Worm (Caenorhabditis elegans) whole organism, mixed stage, embryonic: ENCODE results near the gene Y56A3A.6.

Experiments used
- M03D4.4 ChIP-seq: sonication (generic microtip); optimal IDR thresholded peaks from 2 replicates; lab custom pipeline; 2017; ENCODE audit warnings: mild to moderate bottlenecking, missing genetic modification characterization, missing compliant biosample characterization
- bed-3 ChIP-seq: fragments of 200-800 bp; sonication (Bioruptor generic); optimal IDR thresholded peaks from 3 replicates; lab custom pipeline; 2018; ENCODE audit warnings: mild to moderate bottlenecking, missing genetic modification characterization, moderate library complexity, missing compliant biosample characterization
- blmp-1 ChIP-seq: fragments of 150-350 bp; optimal IDR thresholded peaks from 2 replicates; lab custom pipeline; 2014; ENCODE audit warnings: missing biosample characterization, missing genetic modification characterization
- ceh-43 ChIP-seq: fragments of 200-800 bp; sonication (Bioruptor generic); optimal IDR thresholded peaks from 2 replicates; lab custom pipeline; 2018; ENCODE audit warnings: mild to moderate bottlenecking, missing genetic modification characterization, moderate library complexity, missing compliant biosample characterization
- ceh-83 ChIP-seq: fragments of 200-800 bp; sonication (Bioruptor generic); optimal IDR thresholded peaks from 2 replicates; lab custom pipeline; 2018; ENCODE audit warnings: mild to moderate bottlenecking, missing genetic modification characterization, missing compliant biosample characterization
- ces-1 ChIP-seq: fragments of 150-350 bp; optimal IDR thresholded peaks from 2 replicates; lab custom pipeline; 2014; ENCODE audit warnings: missing biosample characterization, missing genetic modification reagents, missing genetic modification characterization
- drap-1 ChIP-seq: fragments of 200-800 bp; sonication (Bioruptor generic); optimal IDR thresholded peaks from 3 replicates; lab custom pipeline; 2018; ENCODE audit warnings: mild to moderate bottlenecking, missing genetic modification characterization, missing compliant biosample characterization
- elt-1 ChIP-seq: sonication (generic microtip); optimal IDR thresholded peaks from 2 replicates; lab custom pipeline; 2017; ENCODE audit warnings: missing genetic modification characterization, mild to moderate bottlenecking, missing compliant biosample characterization, antibody characterized with exemption, moderate library complexity, borderline replicate concordance; ENCODE audit not compliant: insufficient read depth
- elt-3 ChIP-seq: fragments of 150-350 bp; optimal IDR thresholded peaks from 2 replicates; lab custom pipeline; 2014; ENCODE audit warnings: missing biosample characterization, missing genetic modification characterization
- ham-2 ChIP-seq: fragments of 200-800 bp; sonication (Bioruptor generic); optimal IDR thresholded peaks from 2 replicates; lab custom pipeline; 2018; ENCODE audit warnings: mild to moderate bottlenecking, missing genetic modification characterization, missing compliant biosample characterization
- hlh-1 ChIP-seq: fragments of 150-350 bp; optimal IDR thresholded peaks from 2 replicates; lab custom pipeline; 2014; ENCODE audit warnings: missing biosample characterization, missing genetic modification reagents, missing genetic modification characterization
- lin-13 ChIP-seq: fragments of 150-350 bp; optimal IDR thresholded peaks from 2 replicates; lab custom pipeline; 2014; ENCODE audit warnings: missing biosample characterization, missing genetic modification characterization
- lin-32 ChIP-seq: fragments of 200-800 bp; sonication (Bioruptor generic); optimal IDR thresholded peaks from 2 replicates; lab custom pipeline; 2018; ENCODE audit warnings: mild to moderate bottlenecking, missing genetic modification characterization, missing compliant biosample characterization
- lsy-2 ChIP-seq: fragments of 150-350 bp; optimal IDR thresholded peaks from 2 replicates; lab custom pipeline; 2014; ENCODE audit warnings: missing biosample characterization, missing genetic modification characterization
- mab-5 ChIP-seq: fragments of 150-350 bp; optimal IDR thresholded peaks from 2 replicates; lab custom pipeline; 2014; ENCODE audit warnings: missing biosample characterization, missing genetic modification characterization
- mep-1 ChIP-seq: fragments of 150-350 bp; optimal IDR thresholded peaks from 2 replicates; lab custom pipeline; 2017; ENCODE audit warnings: missing biosample characterization, missing genetic modification reagents, missing genetic modification characterization, inconsistent platforms
- mls-2 ChIP-seq: sonication (generic microtip); optimal IDR thresholded peaks from 2 replicates; lab custom pipeline; 2016; ENCODE audit warnings: mild to moderate bottlenecking, missing genetic modification characterization, moderate library complexity, missing compliant biosample characterization
- nhr-2 ChIP-seq: fragments of 150-350 bp; optimal IDR thresholded peaks from 2 replicates; lab custom pipeline; 2014; ENCODE audit warnings: missing biosample characterization, missing genetic modification characterization
- nhr-237 ChIP-seq: fragments of 150-350 bp; optimal IDR thresholded peaks from 2 replicates; lab custom pipeline; 2014; ENCODE audit warnings: missing biosample characterization, missing genetic modification characterization
- nhr-28 ChIP-seq: fragments of 150-350 bp; optimal IDR thresholded peaks from 2 replicates; lab custom pipeline; 2014; ENCODE audit warnings: missing biosample characterization, missing genetic modification characterization
- nhr-76 ChIP-seq: sonication (generic microtip); optimal IDR thresholded peaks from 2 replicates; lab custom pipeline; 2017; ENCODE audit warnings: missing biosample characterization, missing genetic modification characterization
- pha-4 ChIP-seq: fragments of 150-350 bp; optimal IDR thresholded peaks from 2 replicates; lab custom pipeline; 2018; ENCODE audit warnings: missing biosample characterization, missing genetic modification reagents, missing genetic modification characterization
- sem-2 ChIP-seq: fragments of 200-800 bp; sonication (Bioruptor generic); optimal IDR thresholded peaks from 2 replicates; lab custom pipeline; 2018; ENCODE audit warnings: mild to moderate bottlenecking, missing genetic modification characterization, missing compliant biosample characterization
- snpc-4 ChIP-seq: fragments of 150-350 bp; optimal IDR thresholded peaks from 2 replicates; lab custom pipeline; 2014; ENCODE audit warnings: missing biosample characterization, missing genetic modification characterization
- sptf-1 ChIP-seq: sonication (generic microtip); optimal IDR thresholded peaks from 2 replicates; lab custom pipeline; 2017; ENCODE audit warnings: mild to moderate bottlenecking, missing genetic modification characterization, moderate library complexity, missing compliant biosample characterization
- tbx-8 ChIP-seq: fragments of 200-800 bp; sonication (Bioruptor generic); optimal IDR thresholded peaks from 2 replicates; lab custom pipeline; 2018; ENCODE audit warnings: mild to moderate bottlenecking, missing genetic modification characterization, moderate library complexity, missing compliant biosample characterization
- unc-120 ChIP-seq: sonication (generic microtip); optimal IDR thresholded peaks from 2 replicates; lab custom pipeline; 2017; ENCODE audit warnings: missing genetic modification characterization, missing compliant biosample characterization; ENCODE audit not compliant: poor library complexity, severe bottlenecking
- unc-62 ChIP-seq: fragments of 150-350 bp; optimal IDR thresholded peaks from 2 replicates; lab custom pipeline; 2014; ENCODE audit warnings: missing biosample characterization, missing genetic modification reagents, missing genetic modification characterization
- zip-8 ChIP-seq: fragments of 150-350 bp; optimal IDR thresholded peaks from 2 replicates; lab custom pipeline; 2014; ENCODE audit warnings: missing biosample characterization, missing genetic modification characterization

Gene Y56A3A.6

ce11 chrIII:11847658-11848202 is 30.9 kb downstream of the Y56A3A.6 start, which contains the start of gene mif-1:
mif-1 (plus strand) TSS chrIII:11848152.
- no peak for TF ChIP-seq ceh-83 (GFP tag; lab: Kevin White, UChicago)
- no peak for TF ChIP-seq ceh-43 (GFP tag; lab: Kevin White, UChicago)
- TF ChIP-seq M03D4.4, result no peak
- no peak for TF ChIP-seq bed-3 (GFP tag; lab: Kevin White, UChicago)
- no peak for TF ChIP-seq lin-32 (GFP tag; lab: Kevin White, UChicago)
- TF ChIP-seq lsy-2 (tag; lab: Kevin White, UChicago), result peak; percentile 96
- TF ChIP-seq mab-5, result no peak
- no peak for TF ChIP-seq nhr-2 (tag; lab: Kevin White, UChicago)

- TF ChIP-seq unc-62 (no peak), ces-1 (GFP tag; lab: Kevin White, UChicago) (peak; percentile 26)
Measured at ce11 chrIII:11847014-11847413, 31.6 kb downstream of the Y56A3A.6 start.

ce11 chrIII:11846365-11846764 is 32.2 kb downstream of the Y56A3A.6 start, which contains the start of gene ntl-3:
ntl-3 (minus strand) TSS chrIII:11846465.
- TF ChIP-seq ham-2 (no peak), elt-3 (no peak), zip-8 (tag; lab: Kevin White, UChicago) (no peak)

ce11 chrIII:11843007-11843406 is 35.6 kb downstream of the Y56A3A.6 start:
- TF ChIP-seq nhr-76 (no peak), unc-120 (tag; lab: Kevin White, UChicago) (no peak), pha-4 (tag; lab: Kevin White, UChicago) (no peak), unc-62 (no peak), lin-32 (GFP tag; lab: Kevin White, UChicago) (no peak), tbx-8 (no peak), nhr-237 (no peak), mep-1 (tag; lab: Kevin White, UChicago) (no peak)

ce11 chrIII:11841728-11842127 is 36.9 kb downstream of the Y56A3A.6 start:
- no peak for TF ChIP-seq snpc-4 (tag; lab: Kevin White, UChicago)
- TF ChIP-seq M03D4.4, result no peak
- TF ChIP-seq elt-3, result no peak
- no peak for TF ChIP-seq unc-62
- no peak for TF ChIP-seq ceh-43 (GFP tag; lab: Kevin White, UChicago)
- no peak for TF ChIP-seq ceh-83 (GFP tag; lab: Kevin White, UChicago)
- TF ChIP-seq sptf-1 (tag; lab: Kevin White, UChicago), result no peak
- TF ChIP-seq drap-1 (GFP tag; lab: Kevin White, UChicago), result no peak
- no peak for TF ChIP-seq mls-2 (tag; lab: Kevin White, UChicago)
- no peak for TF ChIP-seq mep-1 (tag; lab: Kevin White, UChicago)
- TF ChIP-seq blmp-1 (tag; lab: Kevin White, UChicago), result no peak
- TF ChIP-seq nhr-28, result no peak
- TF ChIP-seq hlh-1 (tag; lab: Kevin White, UChicago), result no peak

- no peak for TF ChIP-seq ham-2
- no peak for TF ChIP-seq snpc-4 (tag; lab: Kevin White, UChicago)
- TF ChIP-seq zip-8 (tag; lab: Kevin White, UChicago), result no peak
- TF ChIP-seq M03D4.4, result no peak
- no peak for TF ChIP-seq blmp-1 (tag; lab: Kevin White, UChicago)
- no peak for TF ChIP-seq unc-120 (tag; lab: Kevin White, UChicago)
- TF ChIP-seq drap-1 (GFP tag; lab: Kevin White, UChicago), result no peak
- no peak for TF ChIP-seq pha-4 (tag; lab: Kevin White, UChicago)
- no peak for TF ChIP-seq lin-13 (tag; lab: Kevin White, UChicago)
- no peak for TF ChIP-seq mab-5
- TF ChIP-seq elt-1, result no peak
- no peak for TF ChIP-seq sem-2 (GFP tag; lab: Kevin White, UChicago)
Measured at ce11 chrIII:11836734-11837133, 41.9 kb downstream of the Y56A3A.6 start.
